Worm (Caenorhabditis elegans) whole organism, mixed stage, embryonic: ENCODE measurements around the gene Y47D3B.12.
A peak's percentile ranks its signal among the peaks of the same experiment; 100 is the strongest.

Source experiments
- M03D4.4 ChIP-seq: sonication (generic microtip); optimal IDR thresholded peaks from 2 replicates; lab custom pipeline; 2017; ENCODE audit warnings: mild to moderate bottlenecking, missing genetic modification characterization, missing compliant biosample characterization
- bed-3 ChIP-seq: fragments of 200-800 bp; sonication (Bioruptor generic); optimal IDR thresholded peaks from 3 replicates; lab custom pipeline; 2018; ENCODE audit warnings: mild to moderate bottlenecking, missing genetic modification characterization, moderate library complexity, missing compliant biosample characterization
- blmp-1 ChIP-seq: fragments of 150-350 bp; optimal IDR thresholded peaks from 2 replicates; lab custom pipeline; 2014; ENCODE audit warnings: missing biosample characterization, missing genetic modification characterization
- ceh-43 ChIP-seq: fragments of 200-800 bp; sonication (Bioruptor generic); optimal IDR thresholded peaks from 2 replicates; lab custom pipeline; 2018; ENCODE audit warnings: mild to moderate bottlenecking, missing genetic modification characterization, moderate library complexity, missing compliant biosample characterization
- ceh-83 ChIP-seq: fragments of 200-800 bp; sonication (Bioruptor generic); optimal IDR thresholded peaks from 2 replicates; lab custom pipeline; 2018; ENCODE audit warnings: mild to moderate bottlenecking, missing genetic modification characterization, missing compliant biosample characterization
- ces-1 ChIP-seq: fragments of 150-350 bp; optimal IDR thresholded peaks from 2 replicates; lab custom pipeline; 2014; ENCODE audit warnings: missing biosample characterization, missing genetic modification reagents, missing genetic modification characterization
- drap-1 ChIP-seq: fragments of 200-800 bp; sonication (Bioruptor generic); optimal IDR thresholded peaks from 3 replicates; lab custom pipeline; 2018; ENCODE audit warnings: mild to moderate bottlenecking, missing genetic modification characterization, missing compliant biosample characterization
- elt-1 ChIP-seq: sonication (generic microtip); optimal IDR thresholded peaks from 2 replicates; lab custom pipeline; 2017; ENCODE audit warnings: missing genetic modification characterization, mild to moderate bottlenecking, missing compliant biosample characterization, antibody characterized with exemption, moderate library complexity, borderline replicate concordance; ENCODE audit not compliant: insufficient read depth
- elt-3 ChIP-seq: fragments of 150-350 bp; optimal IDR thresholded peaks from 2 replicates; lab custom pipeline; 2014; ENCODE audit warnings: missing biosample characterization, missing genetic modification characterization
- hlh-1 ChIP-seq: fragments of 150-350 bp; optimal IDR thresholded peaks from 2 replicates; lab custom pipeline; 2014; ENCODE audit warnings: missing biosample characterization, missing genetic modification reagents, missing genetic modification characterization
- lin-13 ChIP-seq: fragments of 150-350 bp; optimal IDR thresholded peaks from 2 replicates; lab custom pipeline; 2014; ENCODE audit warnings: missing biosample characterization, missing genetic modification characterization
- lin-32 ChIP-seq: fragments of 200-800 bp; sonication (Bioruptor generic); optimal IDR thresholded peaks from 2 replicates; lab custom pipeline; 2018; ENCODE audit warnings: mild to moderate bottlenecking, missing genetic modification characterization, missing compliant biosample characterization
- lsy-2 ChIP-seq: fragments of 150-350 bp; optimal IDR thresholded peaks from 2 replicates; lab custom pipeline; 2014; ENCODE audit warnings: missing biosample characterization, missing genetic modification characterization
- mab-5 ChIP-seq: fragments of 150-350 bp; optimal IDR thresholded peaks from 2 replicates; lab custom pipeline; 2014; ENCODE audit warnings: missing biosample characterization, missing genetic modification characterization
- mep-1 ChIP-seq: fragments of 150-350 bp; optimal IDR thresholded peaks from 2 replicates; lab custom pipeline; 2017; ENCODE audit warnings: missing biosample characterization, missing genetic modification reagents, missing genetic modification characterization, inconsistent platforms
- mls-2 ChIP-seq: sonication (generic microtip); optimal IDR thresholded peaks from 2 replicates; lab custom pipeline; 2016; ENCODE audit warnings: mild to moderate bottlenecking, missing genetic modification characterization, moderate library complexity, missing compliant biosample characterization
- nhr-12 ChIP-seq: fragments of 150-350 bp; optimal IDR thresholded peaks from 2 replicates; lab custom pipeline; 2014; ENCODE audit warnings: missing biosample characterization, missing genetic modification characterization
- nhr-2 ChIP-seq: fragments of 150-350 bp; optimal IDR thresholded peaks from 2 replicates; lab custom pipeline; 2014; ENCODE audit warnings: missing biosample characterization, missing genetic modification characterization
- nhr-28 ChIP-seq: fragments of 150-350 bp; optimal IDR thresholded peaks from 2 replicates; lab custom pipeline; 2014; ENCODE audit warnings: missing biosample characterization, missing genetic modification characterization
- nhr-76 ChIP-seq: sonication (generic microtip); optimal IDR thresholded peaks from 2 replicates; lab custom pipeline; 2017; ENCODE audit warnings: missing biosample characterization, missing genetic modification characterization
- pha-4 ChIP-seq: fragments of 150-350 bp; optimal IDR thresholded peaks from 2 replicates; lab custom pipeline; 2018; ENCODE audit warnings: missing biosample characterization, missing genetic modification reagents, missing genetic modification characterization
- sptf-1 ChIP-seq: sonication (generic microtip); optimal IDR thresholded peaks from 2 replicates; lab custom pipeline; 2017; ENCODE audit warnings: mild to moderate bottlenecking, missing genetic modification characterization, moderate library complexity, missing compliant biosample characterization
- tbx-8 ChIP-seq: fragments of 200-800 bp; sonication (Bioruptor generic); optimal IDR thresholded peaks from 2 replicates; lab custom pipeline; 2018; ENCODE audit warnings: mild to moderate bottlenecking, missing genetic modification characterization, moderate library complexity, missing compliant biosample characterization
- unc-120 ChIP-seq: sonication (generic microtip); optimal IDR thresholded peaks from 2 replicates; lab custom pipeline; 2017; ENCODE audit warnings: missing genetic modification characterization, missing compliant biosample characterization; ENCODE audit not compliant: poor library complexity, severe bottlenecking
- unc-39 ChIP-seq: fragments of 150-350 bp; optimal IDR thresholded peaks from 2 replicates; lab custom pipeline; 2014; ENCODE audit warnings: missing biosample characterization, missing genetic modification characterization
- unc-62 ChIP-seq: fragments of 150-350 bp; optimal IDR thresholded peaks from 2 replicates; lab custom pipeline; 2014; ENCODE audit warnings: missing biosample characterization, missing genetic modification reagents, missing genetic modification characterization
- zip-8 ChIP-seq: fragments of 150-350 bp; optimal IDR thresholded peaks from 2 replicates; lab custom pipeline; 2014; ENCODE audit warnings: missing biosample characterization, missing genetic modification characterization
- ztf-11 ChIP-seq: fragments of 150-350 bp; optimal IDR thresholded peaks from 2 replicates; lab custom pipeline; 2014; ENCODE audit warnings: missing biosample characterization, missing genetic modification characterization

The Y47D3B.12 gene

DNA sequence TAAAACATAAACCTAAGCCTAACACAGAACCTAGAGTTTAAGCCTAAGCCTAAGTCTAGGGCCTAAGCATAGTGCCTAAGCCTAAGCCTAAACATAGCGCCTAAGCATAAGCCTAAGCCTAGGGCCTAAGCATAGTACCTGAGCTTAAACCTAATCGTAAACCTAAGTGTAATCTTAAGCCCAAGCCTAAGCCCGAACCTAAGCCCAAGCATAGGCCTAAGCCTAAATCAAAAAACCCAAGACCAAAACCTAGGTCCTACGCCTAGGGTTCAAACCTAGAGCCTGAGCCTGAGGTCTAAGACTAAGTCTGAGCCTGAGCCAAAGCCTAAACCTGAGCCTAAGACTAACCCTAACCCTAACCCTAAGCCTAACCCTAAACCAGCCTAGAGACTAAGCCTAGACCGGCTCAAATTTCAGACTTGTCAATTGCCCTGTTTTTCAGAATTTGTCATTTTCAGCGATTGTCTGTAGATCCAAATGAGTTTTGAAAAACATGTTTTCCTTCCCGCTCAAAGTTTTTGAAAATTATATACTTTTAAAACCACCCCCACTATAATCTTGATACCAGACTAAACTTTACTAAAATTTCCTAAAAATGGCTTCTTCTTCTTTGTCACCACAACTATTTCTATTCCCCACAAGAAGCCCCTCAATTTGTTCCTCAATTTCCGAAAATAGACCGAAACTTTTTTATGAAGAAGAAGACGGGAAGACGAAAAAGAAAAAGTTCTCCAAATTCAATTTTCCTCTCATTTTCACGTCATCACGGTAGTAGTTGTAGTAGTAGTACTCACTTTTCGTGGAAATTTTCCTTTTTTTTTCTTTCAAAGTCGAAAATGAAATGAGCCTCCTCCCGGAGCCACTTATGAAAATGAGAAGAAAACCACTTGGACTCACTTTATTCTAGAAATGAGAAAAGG lies 11.0 kb upstream of the Y47D3B.12 start:
- TF ChIP-seq ces-1 (GFP tag; lab: Kevin White, UChicago) (peak; percentile 65), elt-3 (tag; lab: Kevin White, UChicago) (no peak)

DNA sequence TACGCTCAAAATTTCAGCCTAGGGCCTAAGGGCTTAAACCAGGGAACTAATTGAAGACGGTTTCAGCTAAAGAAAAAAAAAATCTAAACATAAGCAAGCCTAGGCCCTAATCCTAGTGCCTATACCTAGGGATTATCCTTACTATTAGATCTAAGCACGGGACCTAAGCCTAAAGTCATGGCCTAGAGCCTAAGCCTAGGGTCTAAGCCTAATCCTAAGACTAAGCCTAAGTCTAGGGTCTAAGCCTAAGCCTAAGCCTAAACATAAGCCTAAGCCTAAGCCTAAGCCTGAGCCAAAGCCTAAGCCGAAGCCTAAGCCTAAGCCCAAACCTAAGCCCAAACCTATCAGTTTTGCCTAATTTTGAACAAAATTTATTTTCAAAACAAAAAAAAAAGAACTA lies 10.1 kb upstream of the Y47D3B.12 start:
- TF ChIP-seq lin-13 (tag; lab: Kevin White, UChicago) (no peak), nhr-2 (tag; lab: Kevin White, UChicago) (no peak), sptf-1 (no peak), pha-4 (tag; lab: Kevin White, UChicago) (no peak), nhr-28 (no peak), zip-8 (tag; lab: Kevin White, UChicago) (no peak), hlh-1 (tag; lab: Kevin White, UChicago) (no peak), ces-1 (GFP tag; lab: Kevin White, UChicago) (no peak), elt-1 (no peak), mab-5 (tag; lab: Kevin White, UChicago) (no peak), tbx-8 (no peak), lsy-2 (tag; lab: Kevin White, UChicago) (no peak), ceh-83 (GFP tag; lab: Kevin White, UChicago) (no peak)
- TF ChIP-seq, all 35 proteins: peak for 0

DNA sequence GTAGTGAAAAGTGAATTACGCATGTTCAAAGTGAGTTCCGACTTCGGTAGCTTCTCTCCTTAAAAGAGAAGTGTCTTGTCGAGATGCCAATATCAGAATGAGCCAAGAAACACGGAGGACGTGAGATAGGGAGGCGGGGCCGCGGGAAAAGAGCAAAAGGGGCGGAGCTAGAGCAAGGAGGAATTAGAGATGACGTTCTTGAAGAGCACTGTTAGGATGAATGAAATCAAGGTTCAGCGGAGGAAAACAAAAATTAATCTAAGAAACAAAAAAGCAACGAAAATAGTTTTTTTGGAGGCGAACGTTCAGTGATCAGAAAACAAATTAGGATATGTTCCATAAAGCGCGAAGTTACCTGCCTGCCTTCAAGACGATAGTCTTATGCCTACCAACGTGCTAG lies 9.7 kb upstream of the Y47D3B.12 start, which contains the start of gene nlp-21:
Gene nlp-21, minus strand, starts transcription at position 101 of the 400 bp plus-strand sequence.
- TF ChIP-seq nhr-2 (tag; lab: Kevin White, UChicago) (no peak), ces-1 (GFP tag; lab: Kevin White, UChicago) (no peak), unc-39 (tag; lab: Kevin White, UChicago) (no peak), ztf-11 (tag; lab: Kevin White, UChicago) (no peak), zip-8 (tag; lab: Kevin White, UChicago) (no peak), nhr-12 (no peak), hlh-1 (tag; lab: Kevin White, UChicago) (no peak), nhr-76 (no peak), unc-62 (GFP tag; lab: Kevin White, UChicago) (no peak), blmp-1 (no peak), ceh-83 (GFP tag; lab: Kevin White, UChicago) (no peak)

DNA sequence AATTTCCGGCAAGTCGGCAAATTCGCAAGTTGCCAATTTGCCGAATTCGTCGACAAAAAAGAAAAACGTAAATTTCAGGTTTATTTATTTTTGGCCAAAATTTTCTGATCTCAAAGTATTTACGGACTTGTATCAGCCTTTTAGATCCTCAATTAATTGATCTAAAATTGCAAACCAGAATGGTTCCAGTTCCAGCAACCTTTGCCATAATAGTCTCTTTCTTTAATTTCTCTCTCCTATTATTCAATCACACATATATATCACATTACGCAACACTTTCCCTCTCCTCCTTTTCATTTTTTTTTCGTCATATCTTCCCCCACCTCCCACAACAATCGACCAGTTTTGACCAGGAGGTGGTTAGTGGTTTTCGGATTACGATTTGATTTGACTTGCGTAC lies 5.3 kb upstream of the Y47D3B.12 start, which contains the start of gene Y47D3B.3:
Gene Y47D3B.3, plus strand, starts transcription at position 301 of the 400 bp plus-strand sequence.
- TF ChIP-seq zip-8 (tag; lab: Kevin White, UChicago) (peak; percentile 75), mls-2 (no peak)

DNA sequence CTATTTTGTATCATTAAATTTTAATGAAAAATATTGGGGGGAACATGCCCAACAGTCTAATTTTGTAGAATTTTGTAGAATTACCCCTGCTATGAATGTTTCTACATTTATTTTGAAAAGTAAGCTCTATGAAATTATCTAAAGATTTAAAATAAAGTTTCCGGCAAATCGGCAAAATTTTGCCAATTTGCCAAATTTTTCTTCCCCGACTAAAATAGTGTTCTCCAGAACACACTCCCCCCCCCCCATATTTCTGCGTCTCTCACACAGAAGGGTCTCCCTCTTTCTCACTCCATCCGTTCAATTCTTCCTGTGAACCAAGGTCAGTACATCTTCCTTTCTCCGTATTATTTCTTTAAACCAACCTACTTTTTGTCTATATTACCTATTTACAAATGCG lies 2.2 kb downstream of the Y47D3B.12 start, which contains the start of gene Y47D3B.4:
Gene Y47D3B.4, plus strand, starts transcription at position 301 of the 400 bp plus-strand sequence.
- TF ChIP-seq ztf-11 (tag; lab: Kevin White, UChicago) (no peak), ceh-43 (GFP tag; lab: Kevin White, UChicago) (no peak), bed-3 (no peak), M03D4.4 (tag; lab: Kevin White, UChicago) (no peak), blmp-1 (no peak), mep-1 (tag; lab: Kevin White, UChicago) (no peak), lin-32 (GFP tag; lab: Kevin White, UChicago) (no peak), ceh-83 (GFP tag; lab: Kevin White, UChicago) (no peak), zip-8 (tag; lab: Kevin White, UChicago) (no peak), mab-5 (tag; lab: Kevin White, UChicago) (no peak), nhr-28 (no peak), unc-62 (GFP tag; lab: Kevin White, UChicago) (no peak)

DNA sequence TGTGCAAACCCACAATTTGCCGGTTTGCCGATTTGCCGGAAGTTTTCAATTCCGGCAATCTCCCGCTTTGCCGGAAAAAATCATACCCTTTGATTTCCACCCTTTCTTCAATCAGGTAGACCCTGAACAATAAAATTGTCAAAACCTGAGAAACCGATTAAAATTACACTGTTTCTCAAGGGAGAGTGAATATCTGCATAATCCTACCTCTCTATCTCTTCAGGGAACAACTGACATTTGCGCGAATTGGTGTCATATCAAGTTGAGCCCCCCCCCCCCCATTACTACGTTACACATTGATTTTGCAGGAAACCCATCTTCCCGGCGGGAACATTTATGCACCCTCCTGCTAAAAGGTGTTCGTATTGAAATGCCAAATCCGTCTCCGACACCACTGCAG lies 7.6 kb downstream of the Y47D3B.12 start, which contains the start of gene twk-31:
Gene twk-31, plus strand, starts transcription at position 301 of the 400 bp plus-strand sequence.
- TF ChIP-seq unc-62 (GFP tag; lab: Kevin White, UChicago), result peak; percentile 1
- TF ChIP-seq drap-1, result no peak
- peak; percentile 30 for TF ChIP-seq unc-120 (tag; lab: Kevin White, UChicago)
- TF ChIP-seq elt-1, result no peak
- peak; percentile 85 for TF ChIP-seq hlh-1 (tag; lab: Kevin White, UChicago)
